Fruit fly (Drosophila melanogaster): Measurements from ENCODE around the gene ATPsynE.
A peak's percentile ranks its signal among the peaks of the same experiment; 100 is the strongest.

DNA sequence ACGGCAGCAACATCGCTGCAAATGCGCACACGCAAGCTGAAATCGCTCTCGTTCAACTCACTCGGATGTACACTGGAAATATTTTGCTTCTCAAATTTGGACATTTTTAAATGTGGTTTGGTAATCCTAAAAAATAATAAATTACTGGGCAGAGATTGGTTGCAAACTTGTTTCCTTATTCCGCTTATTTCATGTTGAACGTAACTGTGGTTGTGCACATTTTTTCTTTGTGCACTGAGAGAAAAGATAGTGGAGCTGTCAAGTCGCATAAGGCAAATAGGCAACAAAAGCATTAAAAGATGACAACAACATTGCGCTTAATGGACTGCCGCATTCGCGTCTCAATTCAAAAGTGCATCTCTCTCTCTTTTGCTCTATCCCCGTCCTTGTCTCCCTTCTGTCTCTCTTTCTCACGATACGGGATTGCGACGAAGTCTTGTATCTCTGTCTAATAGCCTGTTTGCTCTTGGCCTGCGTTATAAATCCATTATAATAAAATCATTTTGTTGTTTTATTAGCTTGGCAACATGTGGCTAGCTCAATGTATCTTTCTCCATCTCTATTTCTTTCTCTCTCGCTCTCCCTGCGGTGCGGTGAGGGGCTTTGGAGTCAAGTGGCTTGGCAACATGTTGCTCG, 46.6 kb downstream of the ATPsynE start:
- peak; percentile 79 for TF ChIP-seq tj (GFP tag; optimal IDR thresholded peaks at IDR 0.05)
- TF ChIP-seq bab1 (GFP tag; optimal IDR thresholded peaks at IDR 0.05), result no peak
- TF ChIP-seq kay (GFP tag; ENCODE audit: borderline replicate concordance), result peak; percentile 65
- TF ChIP-seq CG33017 (tag; optimal IDR thresholded peaks at IDR 0.05), result peak; percentile 77
- no peak for TF ChIP-seq pad (GFP tag; optimal IDR thresholded peaks at IDR 0.05)
- TF ChIP-seq Crg-1 (GFP tag; optimal IDR thresholded peaks at IDR 0.05), result no peak
- TF ChIP-seq CG1620 (GFP tag; optimal IDR thresholded peaks at IDR 0.05), result peak; percentile 20
- peak; percentile 58 for TF ChIP-seq CG7101 (tag; optimal IDR thresholded peaks at IDR 0.05)
- no peak for TF ChIP-seq toe (GFP tag; optimal IDR thresholded peaks at IDR 0.05)
- no peak for TF ChIP-seq Clk (GFP tag; optimal IDR thresholded peaks at IDR 0.05)
- no peak for TF ChIP-seq cic (GFP tag; optimal IDR thresholded peaks at IDR 0.05)
- TF ChIP-seq Mnt (GFP tag; optimal IDR thresholded peaks at IDR 0.05), result no peak
- TF ChIP-seq CG12768 (GFP tag; optimal IDR thresholded peaks at IDR 0.05), result no peak
- no peak for TF ChIP-seq cnc (optimal IDR thresholded peaks at IDR 0.05)

Data from whole organism, adult.